Worm (Caenorhabditis elegans) whole organism, L1 larva: Measurements from ENCODE around the gene moc-6.

Source experiments
- blmp-1 ChIP-seq: fragments of 150-350 bp; optimal IDR thresholded peaks from 2 replicates; lab custom pipeline; 2014; ENCODE audit warnings: missing biosample characterization, missing genetic modification characterization
- ceh-90 ChIP-seq: sonication (generic microtip); optimal IDR thresholded peaks from 2 replicates; lab custom pipeline; 2016; ENCODE audit warnings: missing genetic modification characterization, missing compliant biosample characterization
- egl-13 ChIP-seq: sonication (generic microtip); optimal IDR thresholded peaks from 2 replicates; lab custom pipeline; 2016; ENCODE audit warnings: missing genotype, missing genetic modification reagents, missing genetic modification characterization, missing compliant biosample characterization
- fkh-10 ChIP-seq: sonication (generic microtip); optimal IDR thresholded peaks from 2 replicates; lab custom pipeline; 2017; ENCODE audit warnings: missing biosample characterization, missing genetic modification reagents, missing genetic modification characterization
- lin-13 ChIP-seq: fragments of 150-350 bp; optimal IDR thresholded peaks from 2 replicates; lab custom pipeline; 2014; ENCODE audit warnings: missing biosample characterization, missing genetic modification reagents, missing genetic modification characterization
- pqm-1 ChIP-seq: sonication (generic microtip); optimal IDR thresholded peaks from 3 replicates; lab custom pipeline; 2017; ENCODE audit warnings: missing biosample characterization, missing genetic modification characterization
- unc-62 ChIP-seq: fragments of 150-350 bp; optimal IDR thresholded peaks from 2 replicates; lab custom pipeline; 2014; ENCODE audit warnings: missing biosample characterization, missing genetic modification reagents, missing genetic modification characterization
- zag-1 ChIP-seq: fragments of 150-350 bp; optimal IDR thresholded peaks from 2 replicates; lab custom pipeline; 2014; ENCODE audit warnings: missing biosample characterization, missing genetic modification characterization

DNA sequence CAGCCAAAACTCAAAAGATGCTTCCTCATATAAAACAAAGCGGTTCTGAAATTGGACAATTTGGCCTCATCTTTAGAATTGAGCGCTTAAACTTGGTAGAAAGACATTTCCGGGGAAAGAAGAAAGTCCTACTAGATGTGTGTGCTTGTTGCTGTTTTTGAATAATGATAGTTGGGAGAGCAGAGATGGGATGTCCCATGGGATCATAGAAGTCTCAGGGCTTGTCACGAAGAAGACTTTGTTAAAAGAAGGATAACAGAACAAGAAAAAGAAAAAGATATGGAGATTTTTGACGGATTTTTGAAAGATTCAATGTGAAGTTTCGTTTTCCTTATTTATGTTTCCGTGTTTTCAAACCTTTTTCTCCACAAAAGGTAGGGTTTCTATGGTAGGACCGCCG, 22.9 kb downstream of the moc-6 start, which contains the start of gene ZC155.2:
- TF ChIP-seq lin-13 (GFP tag; lab: Kevin White, UChicago) (no peak), pqm-1 (tag; lab: Kevin White, UChicago) (no peak), egl-13 (tag; lab: Kevin White, UChicago) (no peak), ceh-90 (tag; lab: Kevin White, UChicago) (no peak), zag-1 (no peak), blmp-1 (tag; lab: Kevin White, UChicago) (no peak), unc-62 (GFP tag; lab: Kevin White, UChicago) (no peak), fkh-10 (GFP tag; lab: Kevin White, UChicago) (no peak)
